Fruit fly (Drosophila melanogaster): Measurements from ENCODE around the gene Caf1-180.

The Caf1-180 gene

dm6 chrX:8573744-8574484 lies 32.2 kb downstream of the Caf1-180 start, which contains the start of gene CG12065 (continued):
- TF ChIP-seq CG3281 (GFP tag; optimal IDR thresholded peaks at IDR 0.05) (peak; percentile 42), shn (GFP tag; optimal IDR thresholded peaks at IDR 0.05) (no peak), zfh2 (GFP tag; optimal IDR thresholded peaks at IDR 0.05) (no peak), Hr78 (GFP tag; optimal IDR thresholded peaks at IDR 0.05) (no peak), CG5245 (GFP tag; optimal IDR thresholded peaks at IDR 0.05) (no peak), Pdp1 (GFP tag; optimal IDR thresholded peaks at IDR 0.05) (peak in 1 of 2 experiments; percentile 26), CG8089 (GFP tag; optimal IDR thresholded peaks at IDR 0.05) (no peak), ERR (GFP tag; optimal IDR thresholded peaks at IDR 0.05) (no peak), sd (tag; optimal IDR thresholded peaks at IDR 0.05) (peak; percentile 74), Dad (GFP tag; optimal IDR thresholded peaks at IDR 0.05) (no peak), pfk (GFP tag; optimal IDR thresholded peaks at IDR 0.05) (peak; percentile 41), lilli (GFP tag; optimal IDR thresholded peaks at IDR 0.05) (no peak), Asciz (GFP tag; optimal IDR thresholded peaks at IDR 0.05) (peak; percentile 86), CG14441 (GFP tag; IDR thresholded peaks at IDR 0.05) (no peak), vfl (GFP tag; optimal IDR thresholded peaks at IDR 0.05) (no peak), YL-1 (GFP tag; optimal IDR thresholded peaks at IDR 0.05) (peak; percentile 27), Max (GFP tag; optimal IDR thresholded peaks at IDR 0.05) (no peak), HLH3B (GFP tag; IDR thresholded peaks at IDR 0.05) (no peak), crol (GFP tag; IDR thresholded peaks at IDR 0.05) (peak; percentile 32; the same call in 1 of the 2 replicates), HLH54F (GFP tag; optimal IDR thresholded peaks at IDR 0.05) (no peak), Neu2 (GFP tag; optimal IDR thresholded peaks at IDR 0.05; ENCODE audit: borderline replicate concordance) (no peak), CG13624 (GFP tag; optimal IDR thresholded peaks at IDR 0.05) (no peak), Taf1 (GFP tag; IDR thresholded peaks at IDR 0.05) (no peak), CG8359 (GFP tag; optimal IDR thresholded peaks at IDR 0.05; ENCODE audit: borderline replicate concordance) (peak; percentile 57), Sox100B (GFP tag; optimal IDR thresholded peaks at IDR 0.05) (peak; percentile 39), Awh (GFP tag; IDR thresholded peaks at IDR 0.05) (no peak), Dll (GFP tag; IDR thresholded peaks at IDR 0.05; ENCODE audit: partially characterized antibody) (no peak), ase (GFP tag; IDR thresholded peaks at IDR 0.05) (no peak), CG12744 (GFP tag; optimal IDR thresholded peaks at IDR 0.05) (no peak), ara (GFP tag; IDR thresholded peaks at IDR 0.05) (no peak), br (optimal IDR thresholded peaks at IDR 0.05) (no peak), ATbp (GFP tag; optimal IDR thresholded peaks at IDR 0.05) (peak; percentile 76), scrt (GFP tag; optimal IDR thresholded peaks at IDR 0.05) (peak; percentile 57), Dref (GFP tag; IDR thresholded peaks at IDR 0.05) (0 out of 2 replicates have a peak, but pooled peaks have one; percentile 28), org-1 (GFP tag; optimal IDR thresholded peaks at IDR 0.05) (no peak), CG6791 (GFP tag; IDR thresholded peaks at IDR 0.05; ENCODE audit: partially characterized antibody) (no peak), pan (optimal IDR thresholded peaks at IDR 0.05) (no peak), pan (GFP tag; optimal IDR thresholded peaks at IDR 0.05 in 1 of 2, IDR thresholded peaks at IDR 0.05 in 1 of 2) (no peak), ttk (GFP tag; IDR thresholded peaks at IDR 0.05) (no peak), Nf-YC (tag; optimal IDR thresholded peaks at IDR 0.05) (peak; percentile 67), CG15601 (tag; optimal IDR thresholded peaks at IDR 0.05) (peak; percentile 80), Nf-YB (GFP tag; optimal IDR thresholded peaks at IDR 0.05) (peak; percentile 54), CG6254 (GFP tag; optimal IDR thresholded peaks at IDR 0.05) (peak; percentile 71), CG12219 (GFP tag; optimal IDR thresholded peaks at IDR 0.05) (no peak), maf-S (GFP tag; optimal IDR thresholded peaks at IDR 0.05) (no peak), bowl (GFP tag; IDR thresholded peaks at IDR 0.05) (no peak), zf30C (GFP tag; optimal IDR thresholded peaks at IDR 0.05) (no peak), CG34422 (GFP tag; IDR thresholded peaks at IDR 0.05) (peak; percentile 39; the same call in 1 of the 3 replicates), az2 (GFP tag; optimal IDR thresholded peaks at IDR 0.05) (no peak), Xbp1 (GFP tag; optimal IDR thresholded peaks at IDR 0.05) (no peak)
